Worm (Caenorhabditis elegans) whole organism, L1 larva: ENCODE data around the gene K09C8.7.

Experiments
- C16A3.4 ChIP-seq: fragments of 150-350 bp; optimal IDR thresholded peaks from 2 replicates; lab custom pipeline; 2014; ENCODE audit warnings: missing biosample characterization, missing genetic modification characterization
- ama-1 ChIP-seq: fragments of 150-350 bp; optimal IDR thresholded peaks from 2 replicates; lab custom pipeline; 2014
- blmp-1 ChIP-seq: fragments of 150-350 bp; optimal IDR thresholded peaks from 2 replicates; lab custom pipeline; 2014; ENCODE audit warnings: missing biosample characterization, missing genetic modification characterization
- ceh-82 ChIP-seq, 3 experiments: fragments of 150-350 bp in 1 of 3; sonication (generic microtip) in 2 of 3; optimal IDR thresholded peaks; 2 replicates each; lab custom pipeline; 2014 to 2017; ENCODE audit warnings: missing biosample characterization in 3 of 3, missing genetic modification characterization in 3 of 3
- ceh-88 ChIP-seq: fragments of 200-800 bp; sonication (Bioruptor generic); IDR thresholded peaks from 2 replicates; pipeline ENCODE4 v1.3.6; 2022; ENCODE audit warnings: missing genetic modification characterization, missing compliant biosample characterization
- dpl-1 ChIP-seq, 3 experiments: fragments of 150-350 bp in 2 of 3; sonication (generic microtip) in 1 of 3; optimal IDR thresholded peaks; 2 replicates each; lab custom pipeline; 2014 to 2017; ENCODE audit warnings: missing biosample characterization in 3 of 3, missing genetic modification characterization in 3 of 3, missing genetic modification reagents in 3 of 3
- dsc-1 ChIP-seq: sonication (generic microtip); optimal IDR thresholded peaks from 2 replicates; lab custom pipeline; 2016; ENCODE audit warnings: mild to moderate bottlenecking, missing genetic modification characterization, missing compliant biosample characterization
- efl-1 ChIP-seq, 4 experiments: fragments of 150-350 bp; optimal IDR thresholded peaks in 3 of 4; peaks in 1 of 4; 1 replicate in 1 of 4; 2 replicates in 3 of 4; lab custom pipeline; 2014; ENCODE audit warnings: missing biosample characterization in 2 of 4, missing genetic modification characterization in 2 of 4, missing genetic modification reagents in 2 of 4
- egl-13 ChIP-seq: sonication (generic microtip); optimal IDR thresholded peaks from 2 replicates; lab custom pipeline; 2016; ENCODE audit warnings: missing genotype, missing genetic modification reagents, missing genetic modification characterization, missing compliant biosample characterization
- egl-27 ChIP-seq, 2 experiments: fragments of 150-350 bp in 1 of 2; sonication (generic microtip); optimal IDR thresholded peaks; 3 replicates each; lab custom pipeline; 2017 to 2018; ENCODE audit warnings: missing biosample characterization in 2 of 2, missing genetic modification characterization in 2 of 2, missing genetic modification reagents in 2 of 2
- elt-3 ChIP-seq, 6 experiments: fragments of 150-350 bp in 1 of 6; sonication (generic microtip); optimal IDR thresholded peaks; 2 replicates each; lab custom pipeline; 2017 to 2018; ENCODE audit warnings: missing biosample characterization in 6 of 6, missing genetic modification characterization in 6 of 6, inconsistent platforms in 1 of 6
- fkh-10 ChIP-seq: sonication (generic microtip); optimal IDR thresholded peaks from 2 replicates; lab custom pipeline; 2017; ENCODE audit warnings: missing biosample characterization, missing genetic modification reagents, missing genetic modification characterization
- fkh-4 ChIP-seq: sonication (generic microtip); optimal IDR thresholded peaks from 2 replicates; lab custom pipeline; 2016; ENCODE audit warnings: missing compliant biosample characterization, missing genetic modification characterization, borderline replicate concordance
- fos-1 ChIP-seq: fragments of 150-350 bp; optimal IDR thresholded peaks from 2 replicates; lab custom pipeline; 2014; ENCODE audit warnings: missing biosample characterization, missing genetic modification characterization
- hpl-2 ChIP-seq: fragments of 150-350 bp; optimal IDR thresholded peaks from 2 replicates; lab custom pipeline; 2014; ENCODE audit warnings: missing biosample characterization, missing genetic modification reagents, missing genetic modification characterization
- irx-1 ChIP-seq: sonication (generic microtip); optimal IDR thresholded peaks from 2 replicates; lab custom pipeline; 2016; ENCODE audit warnings: missing genetic modification characterization, missing compliant biosample characterization
- lin-14 ChIP-seq: fragments of 200-800 bp; sonication (Bioruptor generic); optimal IDR thresholded peaks from 2 replicates; lab custom pipeline; 2018; ENCODE audit warnings: mild to moderate bottlenecking, missing genetic modification characterization, moderate library complexity, missing compliant biosample characterization
- lir-3 ChIP-seq: sonication (generic microtip); optimal IDR thresholded peaks from 2 replicates; lab custom pipeline; 2016; ENCODE audit warnings: mild to moderate bottlenecking, missing genetic modification characterization, moderate library complexity, missing compliant biosample characterization; ENCODE audit not compliant: poor library complexity
- mab-9 ChIP-seq: fragments of 200-800 bp; sonication (Bioruptor generic); IDR thresholded peaks from 2 replicates; pipeline ENCODE4 v1.3.6; 2022; ENCODE audit warnings: missing genetic modification reagents, missing genetic modification characterization, missing compliant biosample characterization
- mdl-1 ChIP-seq, 2 experiments: fragments of 150-350 bp; optimal IDR thresholded peaks; 2 replicates each; lab custom pipeline; 2014 to 2017; ENCODE audit warnings: missing biosample characterization in 2 of 2, missing genetic modification characterization in 2 of 2, inconsistent platforms in 1 of 2
- mef-2 ChIP-seq: fragments of 150-350 bp; optimal IDR thresholded peaks from 2 replicates; lab custom pipeline; 2014; ENCODE audit warnings: missing biosample characterization, missing genetic modification characterization
- mep-1 ChIP-seq: fragments of 150-350 bp; optimal IDR thresholded peaks from 2 replicates; lab custom pipeline; 2014; ENCODE audit warnings: missing biosample characterization, missing genetic modification characterization
- nhr-11 ChIP-seq: fragments of 150-350 bp; optimal IDR thresholded peaks from 2 replicates; lab custom pipeline; 2014; ENCODE audit warnings: missing biosample characterization, missing genetic modification characterization
- nhr-12 ChIP-seq: sonication (generic microtip); optimal IDR thresholded peaks from 2 replicates; lab custom pipeline; 2017; ENCODE audit warnings: missing biosample characterization, missing genetic modification characterization
- nhr-20 ChIP-seq: sonication (generic microtip); optimal IDR thresholded peaks from 2 replicates; lab custom pipeline; 2016; ENCODE audit warnings: mild to moderate bottlenecking, missing genetic modification characterization, missing compliant biosample characterization
- nhr-237 ChIP-seq: fragments of 150-350 bp; optimal IDR thresholded peaks from 2 replicates; lab custom pipeline; 2014; ENCODE audit warnings: missing biosample characterization, missing genetic modification characterization
- nhr-77 ChIP-seq: fragments of 150-350 bp; optimal IDR thresholded peaks from 2 replicates; lab custom pipeline; 2014; ENCODE audit warnings: missing biosample characterization, missing genetic modification characterization
- nhr-85 ChIP-seq: sonication (generic microtip); peaks from one replicate; lab custom pipeline; 2016; ENCODE audit warnings: missing genetic modification characterization, inconsistent platforms, missing compliant biosample characterization
- nhr-90 ChIP-seq: sonication (generic microtip); optimal IDR thresholded peaks from 2 replicates; lab custom pipeline; 2016; ENCODE audit warnings: mild to moderate bottlenecking, missing genetic modification characterization, missing compliant biosample characterization; ENCODE audit not compliant: poor library complexity
- rnt-1 ChIP-seq: sonication (generic microtip); optimal IDR thresholded peaks from 2 replicates; lab custom pipeline; 2016; ENCODE audit warnings: mild to moderate bottlenecking, missing genetic modification characterization, moderate library complexity, missing compliant biosample characterization
- snpc-4 ChIP-seq: fragments of 150-350 bp; optimal IDR thresholded peaks from 2 replicates; lab custom pipeline; 2014; ENCODE audit warnings: missing biosample characterization, missing genetic modification characterization
- snu-23 ChIP-seq: sonication (generic microtip); optimal IDR thresholded peaks from 2 replicates; lab custom pipeline; 2016; ENCODE audit warnings: missing genetic modification characterization, missing compliant biosample characterization
- sup-37 ChIP-seq: fragments of 200-800 bp; sonication (Bioruptor generic); optimal IDR thresholded peaks from 2 replicates; lab custom pipeline; 2018; ENCODE audit warnings: mild to moderate bottlenecking, missing genetic modification characterization, missing compliant biosample characterization
- tbx-2 ChIP-seq: sonication (generic microtip); optimal IDR thresholded peaks from 2 replicates; lab custom pipeline; 2016; ENCODE audit warnings: missing genetic modification characterization, missing compliant biosample characterization
- tlp-1 ChIP-seq: fragments of 150-350 bp; optimal IDR thresholded peaks from 2 replicates; lab custom pipeline; 2014; ENCODE audit warnings: missing biosample characterization, missing genetic modification characterization
- unc-130 ChIP-seq: fragments of 150-350 bp; optimal IDR thresholded peaks from 2 replicates; lab custom pipeline; 2017; ENCODE audit warnings: missing biosample characterization, missing genetic modification characterization, inconsistent platforms
- unc-62 ChIP-seq: fragments of 150-350 bp; optimal IDR thresholded peaks from 2 replicates; lab custom pipeline; 2014; ENCODE audit warnings: missing biosample characterization, missing genetic modification reagents, missing genetic modification characterization
- unc-86 ChIP-seq: sonication (generic microtip); optimal IDR thresholded peaks from 2 replicates; lab custom pipeline; 2016; ENCODE audit warnings: missing genetic modification characterization, missing compliant biosample characterization
- xbp-1 ChIP-seq: sonication (generic microtip); optimal IDR thresholded peaks from 2 replicates; lab custom pipeline; 2016; ENCODE audit warnings: missing genetic modification characterization, missing compliant biosample characterization
- zag-1 ChIP-seq: fragments of 150-350 bp; optimal IDR thresholded peaks from 2 replicates; lab custom pipeline; 2014; ENCODE audit warnings: missing biosample characterization, missing genetic modification characterization
- zip-4 ChIP-seq: fragments of 200-800 bp; sonication (Bioruptor generic); optimal IDR thresholded peaks from 2 replicates; lab custom pipeline; 2018; ENCODE audit warnings: mild to moderate bottlenecking, missing genetic modification characterization, moderate library complexity, missing compliant biosample characterization
- ztf-11 ChIP-seq, 2 experiments: sonication (generic microtip); optimal IDR thresholded peaks; 2 replicates each; lab custom pipeline; 2016 to 2017; ENCODE audit warnings: missing genetic modification characterization in 2 of 2, missing biosample characterization in 1 of 2, missing compliant biosample characterization in 1 of 2

K09C8.7 gene

ce11 chrX:10971118-10971517 is 19.9 kb upstream of the K09C8.7 start:
- TF ChIP-seq sup-37 (GFP tag; lab: Kevin White, UChicago) (no peak), efl-1 (optimal IDR thresholded peaks at IDR 0.05; lab: Kevin White, UChicago) (no peak), efl-1 (GFP tag; optimal IDR thresholded peaks at IDR 0.05 in 1 of 2; lab: Kevin White, UChicago) (peak in 1 of 2 experiments; percentile 24), nhr-12 (tag; lab: Kevin White, UChicago) (no peak), nhr-237 (tag; lab: Kevin White, UChicago) (no peak)

ce11 chrX:10970629-10971028 is 19.4 kb upstream of the K09C8.7 start, which contains the start of gene K09C8.8:
Gene K09C8.8, plus strand, starts transcription at chrX:10970929.
- TF ChIP-seq ceh-88 (GFP tag; lab: Robert Waterston, UW) (no peak), elt-3 (tag; optimal IDR thresholded peaks at IDR 0.05; lab: Kevin White, UChicago) (no peak), snu-23 (GFP tag; lab: Kevin White, UChicago) (no peak), mef-2 (tag; lab: Kevin White, UChicago) (no peak), ceh-82 (tag; optimal IDR thresholded peaks at IDR 0.05; lab: Kevin White, UChicago) (no peak), tlp-1 (tag; lab: Kevin White, UChicago) (no peak), nhr-85 (no peak), nhr-11 (tag; lab: Kevin White, UChicago) (no peak), ztf-11 (tag; optimal IDR thresholded peaks at IDR 0.05; lab: Kevin White, UChicago) (no peak), nhr-77 (no peak), unc-62 (GFP tag; lab: Kevin White, UChicago) (no peak), egl-13 (tag; lab: Kevin White, UChicago) (no peak), xbp-1 (tag; lab: Kevin White, UChicago) (no peak), fos-1 (tag; lab: Kevin White, UChicago) (no peak), egl-27 (tag; optimal IDR thresholded peaks at IDR 0.05; lab: Kevin White, UChicago) (no peak), ama-1 (lab: Kevin White, UChicago) (no peak), zip-4 (GFP tag; lab: Kevin White, UChicago) (no peak), mab-9 (GFP tag; lab: Robert Waterston, UW) (no peak)
- TF ChIP-seq, all 84 proteins: peak for 0

- TF ChIP-seq tbx-2 (tag; lab: Kevin White, UChicago), result no peak
- no peak for TF ChIP-seq efl-1 (optimal IDR thresholded peaks at IDR 0.05; lab: Kevin White, UChicago)
- TF ChIP-seq efl-1 (GFP tag; optimal IDR thresholded peaks at IDR 0.05 in 1 of 2; lab: Kevin White, UChicago), result peak in 1 of 2 experiments; percentile 1
Measured at ce11 chrX:10967698-10968097, 16.5 kb upstream of the K09C8.7 start, which contains the start of gene K09C8.9. Gene K09C8.9, minus strand, starts transcription at chrX:10967798.

- TF ChIP-seq dpl-1 (GFP tag; optimal IDR thresholded peaks at IDR 0.05; lab: Kevin White, UChicago), result no peak
Measured at ce11 chrX:10966251-10966650, 15.1 kb upstream of the K09C8.7 start, which contains the start of gene lge-1. Gene lge-1, plus strand, starts transcription at chrX:10966551.

- TF ChIP-seq lin-14 (GFP tag; lab: Kevin White, UChicago) (peak; percentile 47), hpl-2 (GFP tag; lab: Kevin White, UChicago) (no peak), fkh-4 (tag; lab: Kevin White, UChicago) (no peak)
- TF ChIP-seq, all 84 proteins: peak for 1
Measured at ce11 chrX:10965508-10965907, 14.3 kb upstream of the K09C8.7 start.

ce11 chrX:10963453-10964046 is 12.4 kb upstream of the K09C8.7 start, which contains the start of gene nas-10:
Gene nas-10, minus strand, starts transcription at chrX:10963503.
- TF ChIP-seq unc-86 (tag; lab: Kevin White, UChicago), result peak; percentile 19
- TF ChIP-seq lir-3, result peak; percentile 54
- TF ChIP-seq nhr-90 (tag; lab: Kevin White, UChicago), result peak; percentile 73
- peak in 1 of 2 experiments; percentile 49 for TF ChIP-seq mdl-1 (tag; optimal IDR thresholded peaks at IDR 0.05; lab: Kevin White, UChicago)
- TF ChIP-seq zip-4 (GFP tag; lab: Kevin White, UChicago), result no peak
- TF ChIP-seq rnt-1 (tag; lab: Kevin White, UChicago), result peak; percentile 37
- peak; percentile 65 for TF ChIP-seq nhr-20 (tag; lab: Kevin White, UChicago)
- TF ChIP-seq blmp-1 (tag; lab: Kevin White, UChicago), result peak; percentile 21
- TF ChIP-seq zag-1 (tag; lab: Kevin White, UChicago), result no peak
- TF ChIP-seq irx-1 (tag; lab: Kevin White, UChicago), result peak; percentile 13
- peak; percentile 32 for TF ChIP-seq fkh-10
- no peak for TF ChIP-seq unc-62 (GFP tag; lab: Kevin White, UChicago)
- TF ChIP-seq unc-130 (tag; lab: Kevin White, UChicago), result peak; percentile 25
- peak; percentile 77 for TF ChIP-seq snu-23 (GFP tag; lab: Kevin White, UChicago)
- peak; percentile 54 for TF ChIP-seq mep-1 (tag; lab: Kevin White, UChicago)
- TF ChIP-seq snpc-4, result no peak
- TF ChIP-seq dsc-1 (tag; lab: Kevin White, UChicago), result peak; percentile 52
- peak; percentile 52 for TF ChIP-seq C16A3.4 (tag; lab: Kevin White, UChicago)
